Worm (Caenorhabditis elegans) whole organism, dauer: Measurements from ENCODE around the gene mrpl-11.

Experiments used
- unc-62 ChIP-seq: sonication (generic microtip); optimal IDR thresholded peaks from 2 replicates; lab custom pipeline; 2017; ENCODE audit warnings: missing biosample characterization, missing genetic modification reagents, missing genetic modification characterization

mrpl-11 gene

ce11 chrIII:8739786-8740185 lies 22.3 kb downstream of the mrpl-11 start:
- no peak for TF ChIP-seq unc-62 (GFP tag; lab: Kevin White, UChicago)

ce11 chrIII:8741276-8741860 lies 23.9 kb downstream of the mrpl-11 start, which contains the start of gene pdhk-2:
TSS of gene pdhk-2 (minus strand) at chrIII:8741412.
- TF ChIP-seq unc-62 (GFP tag; lab: Kevin White, UChicago): no peak

- no peak for TF ChIP-seq unc-62 (GFP tag; lab: Kevin White, UChicago)
Measured at ce11 chrIII:8741955-8742354, 24.5 kb downstream of the mrpl-11 start.

ce11 chrIII:8742584-8742983 lies 25.1 kb downstream of the mrpl-11 start:
- TF ChIP-seq unc-62 (GFP tag; lab: Kevin White, UChicago): no peak

ce11 chrIII:8743796-8744404 lies 26.5 kb downstream of the mrpl-11 start, which contains the start of gene ZK370.6:
TSS of gene ZK370.6 (minus strand) at chrIII:8743846.
- TF ChIP-seq unc-62 (GFP tag; lab: Kevin White, UChicago): no peak

- no peak for TF ChIP-seq unc-62 (GFP tag; lab: Kevin White, UChicago)
Measured at ce11 chrIII:8744765-8745164, 27.3 kb downstream of the mrpl-11 start.

- no peak for TF ChIP-seq unc-62 (GFP tag; lab: Kevin White, UChicago)
Measured at ce11 chrIII:8745214-8745613, 27.8 kb downstream of the mrpl-11 start.

- TF ChIP-seq unc-62 (GFP tag; lab: Kevin White, UChicago): no peak
Measured at ce11 chrIII:8748620-8749019, 31.2 kb downstream of the mrpl-11 start.

- TF ChIP-seq unc-62 (GFP tag; lab: Kevin White, UChicago): no peak
Measured at ce11 chrIII:8749487-8749886, 32.0 kb downstream of the mrpl-11 start, which contains the start of gene sma-2. TSS of gene sma-2 (plus strand) at chrIII:8749680.

ce11 chrIII:8750606-8751005 lies 33.2 kb downstream of the mrpl-11 start, which contains the start of gene ugtp-1:
TSS of gene ugtp-1 (minus strand) at chrIII:8750706.
- no peak for TF ChIP-seq unc-62 (GFP tag; lab: Kevin White, UChicago)

- no peak for TF ChIP-seq unc-62 (GFP tag; lab: Kevin White, UChicago)
Measured at ce11 chrIII:8754682-8755081, 37.2 kb downstream of the mrpl-11 start, which contains the start of gene tomm-70. TSS of gene tomm-70 (minus strand) at chrIII:8754750.

ce11 chrIII:8761040-8761654 lies 43.7 kb downstream of the mrpl-11 start, which contains the start of gene aak-1:
TSS of gene aak-1 (minus strand) at chrIII:8761090.
- no peak for TF ChIP-seq unc-62 (GFP tag; lab: Kevin White, UChicago)

ce11 chrIII:8762016-8762415 lies 44.6 kb downstream of the mrpl-11 start:
- TF ChIP-seq unc-62 (GFP tag; lab: Kevin White, UChicago): no peak

- TF ChIP-seq unc-62 (GFP tag; lab: Kevin White, UChicago): no peak
Measured at ce11 chrIII:8763111-8763510, 45.7 kb downstream of the mrpl-11 start.

- no peak for TF ChIP-seq unc-62 (GFP tag; lab: Kevin White, UChicago)
Measured at ce11 chrIII:8765030-8765429, 47.6 kb downstream of the mrpl-11 start.

- no peak for TF ChIP-seq unc-62 (GFP tag; lab: Kevin White, UChicago)
Measured at ce11 chrIII:8766467-8766866, 49.0 kb downstream of the mrpl-11 start.
